Worm (Caenorhabditis elegans) whole organism, midembryonic: ENCODE measurements around the gene C16C4.17.

Experiments used
- T22C8.4 ChIP-seq: fragments of 200-800 bp; sonication (Bioruptor generic); IDR thresholded peaks from 2 replicates; pipeline ENCODE4 v1.3.6; 2022; ENCODE audit warnings: missing genetic modification characterization, missing compliant biosample characterization
- cog-1 ChIP-seq: sonication (generic microtip); optimal IDR thresholded peaks from 2 replicates; lab custom pipeline; 2016; ENCODE audit warnings: missing genetic modification characterization, missing compliant biosample characterization
- flt-1 ChIP-seq: fragments of 200-800 bp; sonication (Bioruptor generic); IDR thresholded peaks from 2 replicates; pipeline ENCODE4 v1.3.6; 2022; ENCODE audit warnings: missing genetic modification characterization, missing compliant biosample characterization
- klf-2 ChIP-seq: fragments of 200-800 bp; sonication (Bioruptor generic); conservative IDR thresholded peaks from 2 replicates; pipeline ENCODE4 v1.3.6; 2022; ENCODE audit warnings: missing genetic modification reagents, missing genetic modification characterization, missing compliant biosample characterization
- med-1 ChIP-seq: sonication (generic microtip); optimal IDR thresholded peaks from 2 replicates; lab custom pipeline; 2017; ENCODE audit warnings: missing genetic modification characterization, mild to moderate bottlenecking, missing compliant biosample characterization, antibody characterized with exemption, missing genetic modification reagents; ENCODE audit not compliant: insufficient read depth
- ref-1 ChIP-seq: fragments of 200-800 bp; sonication (Bioruptor generic); conservative IDR thresholded peaks from 2 replicates; pipeline ENCODE4 v1.3.6; 2022; ENCODE audit warnings: missing genetic modification reagents, missing genetic modification characterization, missing compliant biosample characterization
- ztf-23 ChIP-seq: fragments of 200-800 bp; sonication (Bioruptor generic); IDR thresholded peaks from 2 replicates; pipeline ENCODE4 v1.3.6; 2022; ENCODE audit warnings: missing genetic modification reagents, missing genetic modification characterization, missing compliant biosample characterization
- ztf-29 ChIP-seq: fragments of 200-800 bp; sonication (Bioruptor generic); IDR thresholded peaks from 2 replicates; pipeline ENCODE4 v1.3.6; 2022; ENCODE audit warnings: missing genetic modification reagents, missing genetic modification characterization, missing compliant biosample characterization

DNA sequence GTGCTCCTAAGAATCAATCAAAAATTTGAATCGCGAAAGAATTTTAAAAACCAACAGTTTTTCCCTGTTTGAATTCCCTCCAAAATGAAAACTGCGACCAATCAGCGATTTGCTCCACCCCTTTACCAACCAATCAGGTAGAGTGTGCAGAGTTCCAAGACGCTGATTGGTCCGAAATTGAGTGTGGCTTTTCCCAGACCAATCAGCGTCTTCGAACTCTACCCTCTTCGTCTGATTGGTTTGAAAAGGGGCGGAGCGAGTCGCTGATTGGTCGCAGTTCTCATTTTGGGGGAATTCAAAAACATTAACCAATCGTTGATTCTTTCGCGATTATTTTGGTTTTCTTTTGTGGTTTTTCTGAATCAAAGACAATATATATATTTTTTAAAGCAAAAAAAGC lies 19.8 kb upstream of the C16C4.17 start:
- TF ChIP-seq flt-1 (GFP tag; lab: Robert Waterston, UW) (no peak), klf-2 (GFP tag; lab: Robert Waterston, UW) (no peak), ztf-23 (no peak), med-1 (GFP tag; lab: Kevin White, UChicago) (no peak), ztf-29 (GFP tag; lab: Robert Waterston, UW) (no peak), ref-1 (GFP tag; lab: Robert Waterston, UW) (no peak), T22C8.4 (GFP tag; lab: Robert Waterston, UW) (no peak), cog-1 (no peak)
